Worm (Caenorhabditis elegans): ENCODE results near the gene cyp-14A5.

cyp-14A5 gene

DNA sequence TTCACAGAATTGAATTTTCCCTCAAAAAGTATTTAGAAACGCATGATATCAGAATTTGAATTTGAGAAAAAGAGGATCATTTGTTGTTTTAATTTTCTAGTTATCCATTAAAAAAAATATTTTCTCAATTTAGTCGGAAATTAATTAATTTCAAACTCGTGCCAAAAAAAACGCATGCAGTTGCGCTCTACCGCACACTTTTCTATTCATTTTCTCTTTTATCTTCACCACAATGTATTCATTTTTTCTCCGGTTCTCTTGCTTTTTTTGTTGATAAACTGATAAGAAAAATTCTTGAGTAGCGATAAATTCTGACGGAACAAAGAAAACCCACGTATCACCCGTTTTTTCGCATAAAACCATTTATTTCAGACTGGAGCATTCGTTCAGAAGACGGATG, 9.9 kb upstream of the cyp-14A5 start, which contains the start of gene acl-6 (continued):
- TF ChIP-seq mdt-29 (GFP tag; IDR thresholded peaks at IDR 0.05) (no peak), jun-1 (tag; optimal IDR thresholded peaks at IDR 0.05) (no peak), duxl-1 (tag; optimal IDR thresholded peaks at IDR 0.05; ENCODE audit: poor library complexity) (no peak), zip-2 (tag; optimal IDR thresholded peaks at IDR 0.05) (no peak), lir-3 (tag; optimal IDR thresholded peaks at IDR 0.05) (no peak), lin-13 (GFP tag; optimal IDR thresholded peaks at IDR 0.05) (peak; percentile 59), php-3 (GFP tag; IDR thresholded peaks at IDR 0.05) (peak; percentile 85), unc-62 (GFP tag; optimal IDR thresholded peaks at IDR 0.05 in 1 of 2) (no peak), unc-62 (tag; optimal IDR thresholded peaks at IDR 0.05) (no peak), lin-38 (GFP tag; IDR thresholded peaks at IDR 0.05) (peak; percentile 97), mdl-1 (tag; optimal IDR thresholded peaks at IDR 0.05) (peak in 1 of 2 experiments; percentile 76), ceh-32 (tag; optimal IDR thresholded peaks at IDR 0.05; ENCODE audit: poor library complexity) (no peak), spr-1 (tag; optimal IDR thresholded peaks at IDR 0.05) (no peak), T26A8.4 (GFP tag; IDR thresholded peaks at IDR 0.05) (no peak), ztf-11 (tag; optimal IDR thresholded peaks at IDR 0.05) (no peak), ama-1 (optimal IDR thresholded peaks at IDR 0.05) (no peak), ceh-28 (tag; optimal IDR thresholded peaks at IDR 0.05) (no peak), lsy-2 (tag; optimal IDR thresholded peaks at IDR 0.05) (peak in 1 of 2 experiments; percentile 85), nhr-76 (tag; optimal IDR thresholded peaks at IDR 0.05) (no peak), snpc-4 (tag; optimal IDR thresholded peaks at IDR 0.05) (no peak), madf-5 (GFP tag; IDR thresholded peaks at IDR 0.05) (no peak), Y48G9A.11 (GFP tag; IDR thresholded peaks at IDR 0.05) (no peak), pha-4 (GFP tag; IDR thresholded peaks at IDR 0.05) (no peak), pha-4 (tag; optimal IDR thresholded peaks at IDR 0.05) (peak; percentile 14), daf-12 (tag; optimal IDR thresholded peaks at IDR 0.05) (no peak), hlh-11 (tag; optimal IDR thresholded peaks at IDR 0.05) (peak; percentile 88), zfp-2 (tag; optimal IDR thresholded peaks at IDR 0.05) (no peak), Y105C5A.15 (GFP tag; IDR thresholded peaks at IDR 0.05) (no peak), egl-27 (tag; optimal IDR thresholded peaks at IDR 0.05) (no peak), dmd-6 (GFP tag; IDR thresholded peaks at IDR 0.05) (peak; percentile 90), dpl-1 (GFP tag; optimal IDR thresholded peaks at IDR 0.05) (peak; percentile 90), gei-8 (GFP tag; optimal IDR thresholded peaks at IDR 0.05) (no peak), ztf-7 (tag; optimal IDR thresholded peaks at IDR 0.05) (no peak), nhr-102 (tag; optimal IDR thresholded peaks at IDR 0.05) (peak; percentile 34), T20F7.1 (GFP tag; optimal IDR thresholded peaks at IDR 0.05) (no peak), zfp-3 (GFP tag; conservative IDR thresholded peaks at IDR 0.05) (no peak), mes-2 (tag; optimal IDR thresholded peaks at IDR 0.05; ENCODE audit: poor library complexity, severe bottlenecking) (peak; percentile 79), ceh-44 (GFP tag; IDR thresholded peaks at IDR 0.05) (no peak), vab-7 (GFP tag; IDR thresholded peaks at IDR 0.05) (no peak), set-16 (GFP tag; IDR thresholded peaks at IDR 0.05) (no peak), aha-1 (tag) (peak; percentile 79), tag-97 (GFP tag; IDR thresholded peaks at IDR 0.05) (no peak), dmd-8 (GFP tag; IDR thresholded peaks at IDR 0.05) (no peak), dmd-9 (GFP tag; IDR thresholded peaks at IDR 0.05) (no peak), F37D6.2 (tag; optimal IDR thresholded peaks at IDR 0.05) (no peak), saeg-2 (GFP tag; IDR thresholded peaks at IDR 0.05) (no peak), mxl-3 (GFP tag; optimal IDR thresholded peaks at IDR 0.05) (peak; percentile 67), nhr-41 (GFP tag; IDR thresholded peaks at IDR 0.05) (no peak), pqm-1 (tag; optimal IDR thresholded peaks at IDR 0.05) (peak; percentile 99), ZK337.2 (GFP tag; IDR thresholded peaks at IDR 0.05) (no peak), lim-7 (GFP tag; IDR thresholded peaks at IDR 0.05) (no peak), D1046.2 (GFP tag; IDR thresholded peaks at IDR 0.05) (no peak), F26F4.8 (GFP tag; conservative IDR thresholded peaks at IDR 0.05) (no peak)
